Fruit fly (Drosophila melanogaster) whole organism, embryonic: ENCODE results near the gene sob.

Source experiments
- ATbp ChIP-seq: fragments of 200-800 bp; sonication (Bioruptor generic); optimal IDR thresholded peaks from 2 replicates; lab custom pipeline; 2017; ENCODE audit warnings: missing biosample characterization, mild to moderate bottlenecking, missing genetic modification characterization, missing genetic modification reagents
- Bgb ChIP-seq: fragments of 200-800 bp; sonication (Bioruptor generic); IDR thresholded peaks from 2 replicates; pipeline ENCODE4 v1.3.6; 2022; ENCODE audit warnings: missing biosample characterization, missing genetic modification characterization; ENCODE audit not compliant: partially characterized antibody
- BtbVII ChIP-seq: fragments of 200-800 bp; sonication (Bioruptor generic); optimal IDR thresholded peaks from 3 replicates; lab custom pipeline; 2017; ENCODE audit warnings: missing biosample characterization, mild to moderate bottlenecking, missing genetic modification characterization
- CG10147 ChIP-seq: fragments of 200-800 bp; sonication (Bioruptor generic); optimal IDR thresholded peaks from 2 replicates; lab custom pipeline; 2019; ENCODE audit warnings: missing biosample characterization, mild to moderate bottlenecking, missing genetic modification characterization, moderate library complexity
- CG10274 ChIP-seq: fragments of 200-800 bp; sonication (Bioruptor generic); optimal IDR thresholded peaks from 3 replicates; lab custom pipeline; 2017; ENCODE audit warnings: missing biosample characterization, mild to moderate bottlenecking, missing genetic modification characterization
- CG11093 ChIP-seq: fragments of 200-800 bp; sonication (Bioruptor generic); IDR thresholded peaks from 3 replicates; pipeline ENCODE4 v1.3.6; 2022; ENCODE audit warnings: missing biosample characterization, missing genetic modification characterization
- CG11696 ChIP-seq: fragments of 200-800 bp; sonication (Bioruptor generic); IDR thresholded peaks from 2 replicates; pipeline ENCODE4 v1.3.6; 2022; ENCODE audit warnings: missing biosample characterization, missing genetic modification characterization
- CG13424 ChIP-seq: fragments of 200-800 bp; sonication (Bioruptor generic); optimal IDR thresholded peaks from 2 replicates; lab custom pipeline; 2019; ENCODE audit warnings: missing biosample characterization, mild to moderate bottlenecking, missing genetic modification characterization, moderate library complexity
- CG15073 ChIP-seq: fragments of 200-800 bp; sonication (Bioruptor generic); optimal IDR thresholded peaks from 2 replicates; lab custom pipeline; 2016; ENCODE audit warnings: missing biosample characterization, missing genetic modification characterization
- CG15514 ChIP-seq: fragments of 200-800 bp; sonication (Bioruptor generic); optimal IDR thresholded peaks from 3 replicates; lab custom pipeline; 2017; ENCODE audit warnings: missing biosample characterization, missing genetic modification characterization, mild to moderate bottlenecking, moderate library complexity, missing genetic modification reagents
- CG15601 ChIP-seq: fragments of 200-800 bp; sonication (Bioruptor generic); optimal IDR thresholded peaks from 3 replicates; lab custom pipeline; 2019; ENCODE audit warnings: missing biosample characterization, mild to moderate bottlenecking, missing genetic modification characterization, moderate library complexity
- CG16863 ChIP-seq: fragments of 200-800 bp; sonication (Bioruptor generic); optimal IDR thresholded peaks from 3 replicates; lab custom pipeline; 2016; ENCODE audit warnings: missing biosample characterization, missing genetic modification characterization
- CG17385 ChIP-seq: fragments of 200-800 bp; sonication (Bioruptor generic); optimal IDR thresholded peaks from 3 replicates; lab custom pipeline; 2018; ENCODE audit warnings: missing biosample characterization, mild to moderate bottlenecking, missing genetic modification characterization
- CG17568 ChIP-seq: fragments of 200-800 bp; sonication (Bioruptor generic); optimal IDR thresholded peaks from 2 replicates; lab custom pipeline; 2018; ENCODE audit warnings: missing biosample characterization, mild to moderate bottlenecking, missing genetic modification characterization, moderate library complexity
- CG30020 ChIP-seq: fragments of 200-800 bp; optimal IDR thresholded peaks from 2 replicates; lab custom pipeline; 2019; ENCODE audit warnings: missing biosample characterization, mild to moderate bottlenecking, missing genetic modification characterization, moderate library complexity
- CG30431 ChIP-seq: fragments of 200-800 bp; sonication (Bioruptor generic); optimal IDR thresholded peaks from 2 replicates; lab custom pipeline; 2017; ENCODE audit warnings: missing biosample characterization, missing genetic modification characterization
- CG33213 ChIP-seq: fragments of 200-800 bp; sonication (Bioruptor generic); optimal IDR thresholded peaks from 3 replicates; lab custom pipeline; 2016; ENCODE audit warnings: missing biosample characterization, missing genetic modification characterization
- CG3407 ChIP-seq: fragments of 200-800 bp; sonication (Bioruptor generic); optimal IDR thresholded peaks from 2 replicates; lab custom pipeline; 2018; ENCODE audit warnings: missing biosample characterization, mild to moderate bottlenecking, missing genetic modification characterization
- CG4617 ChIP-seq: fragments of 200-800 bp; sonication (Bioruptor generic); optimal IDR thresholded peaks from 3 replicates; lab custom pipeline; 2016; ENCODE audit warnings: missing biosample characterization, missing genetic modification characterization, borderline replicate concordance
- CG5180 ChIP-seq: fragments of 200-800 bp; sonication (Bioruptor generic); optimal IDR thresholded peaks from 3 replicates; lab custom pipeline; 2017; ENCODE audit warnings: missing biosample characterization, missing genetic modification characterization, mild to moderate bottlenecking, moderate library complexity, missing genetic modification reagents
- CG6272 ChIP-seq: fragments of 200-800 bp; sonication (Bioruptor generic); IDR thresholded peaks from 2 replicates; pipeline ENCODE4 v1.3.6; 2022; ENCODE audit warnings: missing biosample characterization, missing genetic modification characterization
- Doc3 ChIP-seq: fragments of 200-800 bp; sonication (Bioruptor generic); IDR thresholded peaks from 3 replicates; pipeline ENCODE4 v1.3.6; 2022; ENCODE audit warnings: missing biosample characterization, missing genetic modification characterization; ENCODE audit not compliant: partially characterized antibody
- H15 ChIP-seq: fragments of 200-800 bp; sonication (Bioruptor generic); IDR thresholded peaks from 3 replicates; pipeline ENCODE4 v1.3.6; 2022; ENCODE audit warnings: missing biosample characterization, missing genetic modification characterization
- HHEX ChIP-seq: fragments of 200-800 bp; sonication (Bioruptor generic); optimal IDR thresholded peaks from 3 replicates; lab custom pipeline; 2017; ENCODE audit warnings: missing biosample characterization, mild to moderate bottlenecking, missing genetic modification characterization, missing genetic modification reagents
- Pdp1 ChIP-seq, 2 experiments: fragments of 200-800 bp; sonication (Bioruptor generic); optimal IDR thresholded peaks; 3 replicates each; lab custom pipeline; 2016; ENCODE audit warnings: missing biosample characterization in 2 of 2, missing genetic modification characterization in 2 of 2, mild to moderate bottlenecking in 1 of 2, moderate library complexity in 1 of 2
- bowl ChIP-seq: fragments of 200-800 bp; sonication (Bioruptor generic); IDR thresholded peaks from 2 replicates; pipeline ENCODE4 v1.3.6; 2022; ENCODE audit warnings: missing biosample characterization, missing genetic modification characterization
- dm ChIP-seq: fragments of 200-800 bp; sonication (Bioruptor generic); optimal IDR thresholded peaks from 3 replicates; lab custom pipeline; 2016; ENCODE audit warnings: missing biosample characterization, missing genetic modification characterization
- dysf ChIP-seq: fragments of 200-800 bp; sonication (Bioruptor generic); IDR thresholded peaks from 3 replicates; pipeline ENCODE4 v1.3.6; 2022; ENCODE audit warnings: missing biosample characterization, missing genetic modification characterization
- ems ChIP-seq: fragments of 200-800 bp; sonication (Bioruptor generic); optimal IDR thresholded peaks from 3 replicates; lab custom pipeline; 2016; ENCODE audit warnings: missing biosample characterization, missing genetic modification characterization
- gro ChIP-seq: fragments of 200-800 bp; sonication (Bioruptor generic); optimal IDR thresholded peaks from 2 replicates; lab custom pipeline; 2016; ENCODE audit warnings: missing biosample characterization, missing genetic modification characterization
- gsb-n ChIP-seq: fragments of 200-800 bp; sonication (Bioruptor generic); optimal IDR thresholded peaks from 3 replicates; lab custom pipeline; 2018; ENCODE audit warnings: missing biosample characterization, mild to moderate bottlenecking, missing genetic modification characterization
- h ChIP-seq: fragments of >200 bp; optimal IDR thresholded peaks from 2 replicates; lab custom pipeline; 2017
- kay ChIP-seq: fragments of 200-800 bp; sonication (Bioruptor generic); optimal IDR thresholded peaks from 2 replicates; lab custom pipeline; 2016; ENCODE audit warnings: missing biosample characterization, missing genetic modification characterization
- kni ChIP-seq: fragments of 200-800 bp; sonication (Bioruptor generic); optimal IDR thresholded peaks from 3 replicates; lab custom pipeline; 2017; ENCODE audit warnings: mild to moderate bottlenecking, missing biosample characterization, missing genetic modification reagents, missing genetic modification characterization
- lov ChIP-seq, 2 experiments: fragments of 200-800 bp in 1 of 2; fragments of >200 bp in 1 of 2; sonication (Bioruptor generic) in 1 of 2; IDR thresholded peaks in 1 of 2; optimal IDR thresholded peaks in 1 of 2; 2 replicates in 1 of 2; 3 replicates in 1 of 2; pipeline versions ENCODE4 v1.3.6 to Lab custom; 2017 to 2022; ENCODE audit warnings: missing biosample characterization in 1 of 2, missing genetic modification characterization in 1 of 2
- mam ChIP-seq: fragments of 200-800 bp; sonication (Bioruptor generic); optimal IDR thresholded peaks from 3 replicates; lab custom pipeline; 2016; ENCODE audit warnings: missing biosample characterization, missing genetic modification characterization
- pho ChIP-seq: fragments of 200-800 bp; sonication (Bioruptor generic); optimal IDR thresholded peaks from 2 replicates; lab custom pipeline; 2016; ENCODE audit warnings: missing biosample characterization, missing genetic modification characterization
- pros ChIP-seq: fragments of 200-800 bp; sonication (Bioruptor generic); optimal IDR thresholded peaks from 3 replicates; lab custom pipeline; 2019; ENCODE audit warnings: missing biosample characterization, mild to moderate bottlenecking, missing genetic modification characterization, moderate library complexity
- ro ChIP-seq: fragments of 200-800 bp; sonication (Bioruptor generic); IDR thresholded peaks from 2 replicates; pipeline ENCODE4 v1.3.6; 2022; ENCODE audit warnings: missing biosample characterization, missing genetic modification characterization
- sens-2 ChIP-seq: fragments of 200-800 bp; sonication (Bioruptor generic); IDR thresholded peaks from 2 replicates; pipeline ENCODE4 v1.3.6; 2022; ENCODE audit warnings: missing biosample characterization, missing genetic modification characterization
- sisA ChIP-seq: fragments of 200-800 bp; sonication (Bioruptor generic); IDR thresholded peaks from 2 replicates; pipeline ENCODE4 v1.3.6; 2022; ENCODE audit warnings: missing biosample characterization, missing genetic modification characterization
- sob ChIP-seq: fragments of 200-800 bp; sonication (Bioruptor generic); IDR thresholded peaks from 2 replicates; pipeline ENCODE4 v1.3.6; 2022; ENCODE audit warnings: missing biosample characterization, missing genetic modification characterization
- tap ChIP-seq: fragments of 200-800 bp; optimal IDR thresholded peaks from 3 replicates; lab custom pipeline; 2019; ENCODE audit warnings: missing biosample characterization, mild to moderate bottlenecking, missing genetic modification characterization, moderate library complexity
- tll ChIP-seq, 2 experiments: fragments of 200-800 bp in 1 of 2; fragments of >200 bp in 1 of 2; sonication (Bioruptor generic) in 1 of 2; optimal IDR thresholded peaks; 2 replicates each; lab custom pipeline; 2017 to 2019; ENCODE audit warnings: missing biosample characterization in 2 of 2, missing genetic modification characterization in 2 of 2, mild to moderate bottlenecking in 1 of 2, moderate library complexity in 1 of 2
- usp ChIP-seq: fragments of >200 bp; optimal IDR thresholded peaks from 2 replicates; lab custom pipeline; 2017; ENCODE audit warnings: missing biosample characterization, missing genetic modification characterization
- vnd ChIP-seq: fragments of 200-800 bp; sonication (Bioruptor generic); IDR thresholded peaks from 3 replicates; pipeline ENCODE4 v1.3.6; 2022; ENCODE audit warnings: missing biosample characterization, missing genetic modification characterization; ENCODE audit not compliant: partially characterized antibody
- z ChIP-seq: fragments of 200-800 bp; sonication (Bioruptor generic); IDR thresholded peaks from 3 replicates; pipeline ENCODE4 v1.3.6; 2022; ENCODE audit warnings: missing biosample characterization, missing genetic modification characterization
- zfh2 ChIP-seq: fragments of 200-800 bp; sonication (Bioruptor generic); optimal IDR thresholded peaks from 2 replicates; lab custom pipeline; 2016; ENCODE audit warnings: missing biosample characterization, missing genetic modification characterization

The sob gene

dm6 chr2L:3587907-3588733 is 7.6 kb upstream of the sob start (continued):
- TF ChIP-seq CG5180 = peak; percentile 71
- TF ChIP-seq tll (GFP tag; optimal IDR thresholded peaks at IDR 0.05; lab: Kevin White, UChicago) = peak in 1 of 2 experiments; percentile 27
- TF ChIP-seq Doc3 (GFP tag; lab: Robert Waterston, UW) = no peak
- TF ChIP-seq mam (GFP tag; lab: Kevin White, UChicago) = no peak
- TF ChIP-seq lov (optimal IDR thresholded peaks at IDR 0.05; lab: Kevin White, UChicago) = no peak
- TF ChIP-seq lov (GFP tag; IDR thresholded peaks at IDR 0.05; lab: Robert Waterston, UW) = peak; percentile 87
- TF ChIP-seq kay (GFP tag; lab: Kevin White, UChicago) = peak; percentile 26
- TF ChIP-seq CG30431 = peak; percentile 68
- no peak for TF ChIP-seq CG33213 (GFP tag; lab: Kevin White, UChicago)
- no peak for TF ChIP-seq CG16863 (GFP tag; lab: Kevin White, UChicago)
- peak; percentile 73; the same call in 2 of the 3 replicates for TF ChIP-seq z (GFP tag; lab: Robert Waterston, UW)
- peak; percentile 73 for TF ChIP-seq sisA (GFP tag; lab: Robert Waterston, UW)
- TF ChIP-seq ATbp = peak; percentile 79
- TF ChIP-seq CG17568 (GFP tag; lab: Kevin White, UChicago) = peak; percentile 62
- no peak for TF ChIP-seq gro (GFP tag; lab: Kevin White, UChicago)
- peak; percentile 67 for TF ChIP-seq CG6272 (GFP tag; lab: Robert Waterston, UW)
- TF ChIP-seq ems = no peak
- peak; percentile 94 for TF ChIP-seq sob
- TF ChIP-seq pros = peak; percentile 69
- peak; percentile 65 for TF ChIP-seq CG11696
- peak; percentile 44; the same call in 1 of the 2 replicates for TF ChIP-seq sens-2 (GFP tag; lab: Robert Waterston, UW)
- TF ChIP-seq CG10274 = no peak
- peak in 1 of 2 experiments; percentile 23 for TF ChIP-seq Pdp1 (GFP tag; optimal IDR thresholded peaks at IDR 0.05; lab: Kevin White, UChicago)
- TF ChIP-seq dm = no peak
- no peak for TF ChIP-seq vnd (GFP tag; lab: Robert Waterston, UW)
- peak; percentile 36; the same call in 1 of the 2 replicates for TF ChIP-seq ro (GFP tag; lab: Robert Waterston, UW)
- TF ChIP-seq zfh2 (GFP tag; lab: Kevin White, UChicago) = no peak
- peak; percentile 29 for TF ChIP-seq BtbVII (GFP tag; lab: Kevin White, UChicago)
- TF ChIP-seq Bgb (GFP tag; lab: Robert Waterston, UW) = no peak
- peak; percentile 64 for TF ChIP-seq HHEX (GFP tag; lab: Kevin White, UChicago)
- TF ChIP-seq CG13424 (tag; lab: Kevin White, UChicago) = peak; percentile 88
- no peak for TF ChIP-seq CG15514
- peak; percentile 75 for TF ChIP-seq CG17385 (GFP tag; lab: Kevin White, UChicago)
- TF ChIP-seq CG11093 = peak; percentile 76
- TF ChIP-seq CG15601 = peak; percentile 89
- no peak for TF ChIP-seq pho (GFP tag; lab: Kevin White, UChicago)
- no peak for TF ChIP-seq bowl (GFP tag; lab: Robert Waterston, UW)
- TF ChIP-seq tap = peak; percentile 87
- peak; percentile 75 for TF ChIP-seq CG3407 (GFP tag; lab: Kevin White, UChicago)
- TF ChIP-seq h (lab: Kevin White, UChicago) = no peak
- TF ChIP-seq kni = peak; percentile 75
- TF ChIP-seq H15 (GFP tag; lab: Robert Waterston, UW) = peak; percentile 78
- TF ChIP-seq CG10147 (GFP tag; lab: Kevin White, UChicago) = peak; percentile 31
- peak; percentile 91 for TF ChIP-seq gsb-n
- peak; percentile 66 for TF ChIP-seq CG15073 (GFP tag; lab: Kevin White, UChicago)
- peak; percentile 52 for TF ChIP-seq CG30020 (tag; lab: Kevin White, UChicago)
- TF ChIP-seq dysf (GFP tag; lab: Robert Waterston, UW) = peak; percentile 70
- no peak for TF ChIP-seq CG4617 (GFP tag; lab: Kevin White, UChicago)
- TF ChIP-seq usp = no peak
